Worm (Caenorhabditis elegans) whole organism, L1 larva: ENCODE measurements around the gene faah-4.

Source experiments
- C16A3.4 ChIP-seq: fragments of 150-350 bp; optimal IDR thresholded peaks from 2 replicates; lab custom pipeline; 2014; ENCODE audit warnings: missing biosample characterization, missing genetic modification characterization
- C34B4.2 ChIP-seq: sonication (generic microtip); optimal IDR thresholded peaks from 2 replicates; lab custom pipeline; 2017; ENCODE audit warnings: mild to moderate bottlenecking, missing genetic modification characterization, missing compliant biosample characterization
- F16B12.6 ChIP-seq: fragments of 150-350 bp; optimal IDR thresholded peaks from 2 replicates; lab custom pipeline; 2014; ENCODE audit warnings: missing biosample characterization, missing genetic modification characterization
- Y116A8C.19 ChIP-seq: sonication (generic microtip); optimal IDR thresholded peaks from 2 replicates; lab custom pipeline; 2016; ENCODE audit warnings: missing compliant biosample characterization, missing genetic modification characterization, borderline replicate concordance
- alr-1 ChIP-seq: fragments of 200-800 bp; sonication (Bioruptor generic); optimal IDR thresholded peaks from 2 replicates; lab custom pipeline; 2018; ENCODE audit warnings: borderline replicate concordance, mild to moderate bottlenecking, missing genetic modification characterization, missing compliant biosample characterization
- ceh-63 ChIP-seq: fragments of 200-800 bp; sonication (Bioruptor generic); optimal IDR thresholded peaks from 2 replicates; lab custom pipeline; 2018; ENCODE audit warnings: mild to moderate bottlenecking, missing genetic modification characterization, missing compliant biosample characterization
- ceh-8 ChIP-seq: fragments of 200-800 bp; sonication (Bioruptor generic); optimal IDR thresholded peaks from 2 replicates; lab custom pipeline; 2018; ENCODE audit warnings: mild to moderate bottlenecking, missing genetic modification characterization, moderate library complexity, missing compliant biosample characterization
- ceh-88 ChIP-seq: fragments of 200-800 bp; sonication (Bioruptor generic); IDR thresholded peaks from 2 replicates; pipeline ENCODE4 v1.3.6; 2022; ENCODE audit warnings: missing genetic modification characterization, missing compliant biosample characterization
- ceh-90 ChIP-seq: sonication (generic microtip); optimal IDR thresholded peaks from 2 replicates; lab custom pipeline; 2016; ENCODE audit warnings: missing genetic modification characterization, missing compliant biosample characterization
- ces-1 ChIP-seq: fragments of 150-350 bp; optimal IDR thresholded peaks from 2 replicates; lab custom pipeline; 2014; ENCODE audit warnings: missing biosample characterization, missing genetic modification reagents, missing genetic modification characterization
- dpl-1 ChIP-seq, 3 experiments: fragments of 150-350 bp in 2 of 3; sonication (generic microtip) in 1 of 3; optimal IDR thresholded peaks; 2 replicates each; lab custom pipeline; 2014 to 2017; ENCODE audit warnings: missing biosample characterization in 3 of 3, missing genetic modification characterization in 3 of 3, missing genetic modification reagents in 3 of 3
- efl-1 ChIP-seq, 4 experiments: fragments of 150-350 bp; optimal IDR thresholded peaks in 3 of 4; peaks in 1 of 4; 1 replicate in 1 of 4; 2 replicates in 3 of 4; lab custom pipeline; 2014; ENCODE audit warnings: missing biosample characterization in 2 of 4, missing genetic modification characterization in 2 of 4, missing genetic modification reagents in 2 of 4
- efl-3 ChIP-seq: fragments of 200-800 bp; sonication (Bioruptor generic); optimal IDR thresholded peaks from 2 replicates; lab custom pipeline; 2018; ENCODE audit warnings: mild to moderate bottlenecking, missing genetic modification characterization, missing compliant biosample characterization
- egl-13 ChIP-seq: sonication (generic microtip); optimal IDR thresholded peaks from 2 replicates; lab custom pipeline; 2016; ENCODE audit warnings: missing genotype, missing genetic modification reagents, missing genetic modification characterization, missing compliant biosample characterization
- egl-27 ChIP-seq, 2 experiments: fragments of 150-350 bp in 1 of 2; sonication (generic microtip); optimal IDR thresholded peaks; 3 replicates each; lab custom pipeline; 2017 to 2018; ENCODE audit warnings: missing biosample characterization in 2 of 2, missing genetic modification characterization in 2 of 2, missing genetic modification reagents in 2 of 2
- ets-5 ChIP-seq: fragments of 200-800 bp; sonication (Bioruptor generic); IDR thresholded peaks from 2 replicates; pipeline ENCODE4 v1.3.6; 2022; ENCODE audit warnings: missing genetic modification characterization, missing compliant biosample characterization
- fkh-10 ChIP-seq: sonication (generic microtip); optimal IDR thresholded peaks from 2 replicates; lab custom pipeline; 2017; ENCODE audit warnings: missing biosample characterization, missing genetic modification reagents, missing genetic modification characterization
- fkh-4 ChIP-seq: sonication (generic microtip); optimal IDR thresholded peaks from 2 replicates; lab custom pipeline; 2016; ENCODE audit warnings: missing compliant biosample characterization, missing genetic modification characterization, borderline replicate concordance
- fkh-8 ChIP-seq: sonication (generic microtip); optimal IDR thresholded peaks from 2 replicates; lab custom pipeline; 2016; ENCODE audit warnings: mild to moderate bottlenecking, missing genetic modification characterization, missing compliant biosample characterization
- hlh-17 ChIP-seq: fragments of 200-800 bp; sonication (Bioruptor generic); optimal IDR thresholded peaks from 2 replicates; lab custom pipeline; 2018; ENCODE audit warnings: missing genetic modification characterization, mild to moderate bottlenecking, missing compliant biosample characterization, moderate library complexity, borderline replicate concordance
- hpl-2 ChIP-seq: fragments of 150-350 bp; optimal IDR thresholded peaks from 2 replicates; lab custom pipeline; 2014; ENCODE audit warnings: missing biosample characterization, missing genetic modification reagents, missing genetic modification characterization
- irx-1 ChIP-seq: sonication (generic microtip); optimal IDR thresholded peaks from 2 replicates; lab custom pipeline; 2016; ENCODE audit warnings: missing genetic modification characterization, missing compliant biosample characterization
- lin-14 ChIP-seq: fragments of 200-800 bp; sonication (Bioruptor generic); optimal IDR thresholded peaks from 2 replicates; lab custom pipeline; 2018; ENCODE audit warnings: mild to moderate bottlenecking, missing genetic modification characterization, moderate library complexity, missing compliant biosample characterization
- lin-35 ChIP-seq, 2 experiments: fragments of 150-350 bp; optimal IDR thresholded peaks; 2 replicates each; lab custom pipeline; 2014; ENCODE audit warnings: missing biosample characterization in 2 of 2, missing genetic modification characterization in 2 of 2, missing genetic modification reagents in 2 of 2
- lin-39 ChIP-seq: fragments of 150-350 bp; optimal IDR thresholded peaks from 2 replicates; lab custom pipeline; 2014; ENCODE audit warnings: missing biosample characterization, missing genetic modification reagents, missing genetic modification characterization
- mdl-1 ChIP-seq, 2 experiments: fragments of 150-350 bp; optimal IDR thresholded peaks; 2 replicates each; lab custom pipeline; 2014 to 2017; ENCODE audit warnings: missing biosample characterization in 2 of 2, missing genetic modification characterization in 2 of 2, inconsistent platforms in 1 of 2
- mef-2 ChIP-seq: fragments of 150-350 bp; optimal IDR thresholded peaks from 2 replicates; lab custom pipeline; 2014; ENCODE audit warnings: missing biosample characterization, missing genetic modification characterization
- mep-1 ChIP-seq: fragments of 150-350 bp; optimal IDR thresholded peaks from 2 replicates; lab custom pipeline; 2014; ENCODE audit warnings: missing biosample characterization, missing genetic modification characterization
- nhr-12 ChIP-seq: sonication (generic microtip); optimal IDR thresholded peaks from 2 replicates; lab custom pipeline; 2017; ENCODE audit warnings: missing biosample characterization, missing genetic modification characterization
- nhr-28 ChIP-seq: fragments of 150-350 bp; optimal IDR thresholded peaks from 2 replicates; lab custom pipeline; 2014; ENCODE audit warnings: missing biosample characterization, missing genetic modification characterization
- nhr-47 ChIP-seq: sonication (generic microtip); optimal IDR thresholded peaks from 2 replicates; lab custom pipeline; 2016; ENCODE audit warnings: mild to moderate bottlenecking, missing genetic modification characterization, moderate library complexity, missing compliant biosample characterization
- nhr-76 ChIP-seq: sonication (generic microtip); optimal IDR thresholded peaks from 2 replicates; lab custom pipeline; 2017; ENCODE audit warnings: missing biosample characterization, missing genetic modification characterization
- nhr-85 ChIP-seq: sonication (generic microtip); peaks from one replicate; lab custom pipeline; 2016; ENCODE audit warnings: missing genetic modification characterization, inconsistent platforms, missing compliant biosample characterization
- nhr-90 ChIP-seq: sonication (generic microtip); optimal IDR thresholded peaks from 2 replicates; lab custom pipeline; 2016; ENCODE audit warnings: mild to moderate bottlenecking, missing genetic modification characterization, missing compliant biosample characterization; ENCODE audit not compliant: poor library complexity
- pax-3 ChIP-seq: fragments of 200-800 bp; sonication (Bioruptor generic); optimal IDR thresholded peaks from 2 replicates; lab custom pipeline; 2018; ENCODE audit warnings: mild to moderate bottlenecking, missing genetic modification characterization, moderate library complexity, missing compliant biosample characterization
- rnt-1 ChIP-seq: sonication (generic microtip); optimal IDR thresholded peaks from 2 replicates; lab custom pipeline; 2016; ENCODE audit warnings: mild to moderate bottlenecking, missing genetic modification characterization, moderate library complexity, missing compliant biosample characterization
- snpc-4 ChIP-seq: fragments of 150-350 bp; optimal IDR thresholded peaks from 2 replicates; lab custom pipeline; 2014; ENCODE audit warnings: missing biosample characterization, missing genetic modification characterization
- swsn-7 ChIP-seq: sonication (generic microtip); optimal IDR thresholded peaks from 2 replicates; lab custom pipeline; 2016; ENCODE audit warnings: missing genetic modification characterization, missing compliant biosample characterization
- tbx-2 ChIP-seq: sonication (generic microtip); optimal IDR thresholded peaks from 2 replicates; lab custom pipeline; 2016; ENCODE audit warnings: missing genetic modification characterization, missing compliant biosample characterization
- tlp-1 ChIP-seq: fragments of 150-350 bp; optimal IDR thresholded peaks from 2 replicates; lab custom pipeline; 2014; ENCODE audit warnings: missing biosample characterization, missing genetic modification characterization
- unc-130 ChIP-seq: fragments of 150-350 bp; optimal IDR thresholded peaks from 2 replicates; lab custom pipeline; 2017; ENCODE audit warnings: missing biosample characterization, missing genetic modification characterization, inconsistent platforms
- unc-30 ChIP-seq: sonication (generic microtip); optimal IDR thresholded peaks from 2 replicates; lab custom pipeline; 2017; ENCODE audit warnings: missing biosample characterization, missing genetic modification characterization
- unc-62 ChIP-seq: fragments of 150-350 bp; optimal IDR thresholded peaks from 2 replicates; lab custom pipeline; 2014; ENCODE audit warnings: missing biosample characterization, missing genetic modification reagents, missing genetic modification characterization
- unc-98 ChIP-seq: fragments of 200-800 bp; sonication (Bioruptor generic); IDR thresholded peaks from 2 replicates; pipeline ENCODE4 v1.3.6; 2022; ENCODE audit warnings: missing genetic modification characterization, missing compliant biosample characterization
- vab-15 ChIP-seq: sonication (generic microtip); optimal IDR thresholded peaks from 2 replicates; lab custom pipeline; 2017; ENCODE audit warnings: missing genotype, mild to moderate bottlenecking, missing genetic modification characterization, missing compliant biosample characterization
- xbp-1 ChIP-seq: sonication (generic microtip); optimal IDR thresholded peaks from 2 replicates; lab custom pipeline; 2016; ENCODE audit warnings: missing genetic modification characterization, missing compliant biosample characterization
- zip-4 ChIP-seq: fragments of 200-800 bp; sonication (Bioruptor generic); optimal IDR thresholded peaks from 2 replicates; lab custom pipeline; 2018; ENCODE audit warnings: mild to moderate bottlenecking, missing genetic modification characterization, moderate library complexity, missing compliant biosample characterization
- ztf-11 ChIP-seq, 2 experiments: sonication (generic microtip); optimal IDR thresholded peaks; 2 replicates each; lab custom pipeline; 2016 to 2017; ENCODE audit warnings: missing genetic modification characterization in 2 of 2, missing biosample characterization in 1 of 2, missing compliant biosample characterization in 1 of 2
- ztf-4 ChIP-seq: fragments of 150-350 bp; optimal IDR thresholded peaks from 2 replicates; lab custom pipeline; 2014; ENCODE audit warnings: missing biosample characterization, missing genetic modification characterization

Gene faah-4

DNA sequence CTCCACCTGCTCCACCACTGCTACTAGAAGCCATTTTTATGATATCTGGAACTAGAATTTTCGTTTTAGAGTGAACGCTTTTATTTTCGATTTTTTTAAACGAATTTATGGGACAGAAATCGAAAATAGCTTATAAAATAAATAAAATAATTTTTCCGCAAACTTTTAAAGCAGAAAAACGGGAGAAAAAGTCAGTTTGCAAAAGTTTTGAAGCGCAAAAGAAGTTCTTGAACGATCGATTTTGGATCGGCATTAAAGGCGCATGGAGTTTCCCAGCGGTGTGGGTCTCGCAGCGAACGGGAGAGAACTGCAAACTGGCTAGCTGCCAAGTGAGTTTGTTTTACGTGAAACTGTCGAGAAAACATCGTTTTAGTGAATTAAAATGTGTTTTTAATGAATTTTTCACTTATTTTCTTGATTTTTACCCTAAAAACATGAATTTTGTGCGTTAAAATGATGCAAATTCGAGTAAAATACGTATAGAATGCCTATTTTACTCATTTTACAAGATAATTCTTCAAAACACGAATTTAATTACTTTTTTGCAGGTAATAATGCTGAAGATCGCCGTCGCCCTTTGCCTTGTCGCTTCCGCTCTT lies 10.6 kb upstream of the faah-4 start, which contains the start of the genes ccf-1 and trap-4 (continued):
- TF ChIP-seq fkh-8 (tag; lab: Kevin White, UChicago): peak; percentile 7
- TF ChIP-seq C16A3.4 (tag; lab: Kevin White, UChicago): peak; percentile 48
- no peak for TF ChIP-seq C34B4.2 (tag; lab: Kevin White, UChicago)
- peak; percentile 20 for TF ChIP-seq ztf-4 (tag; lab: Kevin White, UChicago)
- TF ChIP-seq xbp-1: peak; percentile 40
- TF ChIP-seq rnt-1: peak; percentile 47
- no peak for TF ChIP-seq unc-30
- TF ChIP-seq nhr-12 (tag; lab: Kevin White, UChicago): no peak
- no peak for TF ChIP-seq hlh-17 (GFP tag; lab: Kevin White, UChicago)
- TF ChIP-seq zip-4 (GFP tag; lab: Kevin White, UChicago): no peak
- peak; percentile 13 for TF ChIP-seq unc-130
- TF ChIP-seq fkh-4: no peak
- TF ChIP-seq, all 84 proteins: peak for 32

DNA sequence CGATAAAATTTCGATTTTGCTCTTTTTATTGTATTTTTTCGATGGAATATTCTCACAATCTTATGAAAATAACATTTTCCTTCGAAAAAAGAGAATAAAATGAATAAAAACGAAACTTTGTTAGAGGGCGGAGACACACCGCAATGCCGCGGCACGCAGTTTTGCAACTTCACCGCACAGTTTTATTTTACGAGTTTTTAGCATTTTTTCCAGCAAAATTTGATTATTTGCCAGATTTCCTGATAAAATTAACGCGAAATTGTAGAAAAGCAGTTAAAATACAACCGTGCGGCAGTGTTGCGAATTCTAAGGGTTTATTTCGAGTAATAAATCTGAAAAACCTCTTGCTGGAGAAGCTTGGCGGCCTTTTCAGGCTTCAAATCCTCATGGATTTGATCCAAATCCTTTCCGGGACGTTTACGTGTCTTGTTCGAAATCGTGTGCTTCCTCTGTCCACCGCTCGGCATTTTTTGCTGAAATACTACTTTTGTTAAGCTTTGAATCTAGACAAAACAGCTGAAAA lies 8.6 kb upstream of the faah-4 start, which contains the start of gene znf-593:
znf-593 (minus strand) TSS at position 473 of the 523 bp plus-strand sequence.
- TF ChIP-seq vab-15 (tag; lab: Kevin White, UChicago) (no peak), unc-98 (GFP tag; lab: Robert Waterston, UW) (no peak), tbx-2 (tag; lab: Kevin White, UChicago) (no peak), unc-130 (no peak), mep-1 (no peak), nhr-76 (tag; lab: Kevin White, UChicago) (no peak), lin-14 (GFP tag; lab: Kevin White, UChicago) (no peak), Y116A8C.19 (tag; lab: Kevin White, UChicago) (no peak), F16B12.6 (tag; lab: Kevin White, UChicago) (no peak), swsn-7 (tag; lab: Kevin White, UChicago) (no peak), efl-1 (optimal IDR thresholded peaks at IDR 0.05; lab: Kevin White, UChicago) (no peak), efl-1 (GFP tag; optimal IDR thresholded peaks at IDR 0.05 in 1 of 2; lab: Kevin White, UChicago) (peak in 1 of 2 experiments; percentile 90), nhr-47 (tag; lab: Kevin White, UChicago) (no peak), lin-39 (tag; lab: Kevin White, UChicago) (no peak), nhr-90 (tag; lab: Kevin White, UChicago) (peak; percentile 23), ceh-63 (no peak), C16A3.4 (tag; lab: Kevin White, UChicago) (no peak), tlp-1 (tag; lab: Kevin White, UChicago) (no peak), mef-2 (tag; lab: Kevin White, UChicago) (no peak), rnt-1 (peak; percentile 9), efl-3 (GFP tag; lab: Kevin White, UChicago) (no peak), dpl-1 (GFP tag; optimal IDR thresholded peaks at IDR 0.05; lab: Kevin White, UChicago) (peak in 1 of 3 experiments; percentile 0), lin-35 (GFP tag; optimal IDR thresholded peaks at IDR 0.05; lab: Kevin White, UChicago) (no peak), ets-5 (GFP tag; lab: Robert Waterston, UW) (no peak), hpl-2 (GFP tag; lab: Kevin White, UChicago) (no peak), nhr-85 (peak; percentile 50), unc-62 (no peak), egl-13 (no peak), mdl-1 (tag; optimal IDR thresholded peaks at IDR 0.05; lab: Kevin White, UChicago) (no peak), irx-1 (tag; lab: Kevin White, UChicago) (peak; percentile 2), unc-30 (no peak), nhr-28 (no peak), alr-1 (tag; lab: Kevin White, UChicago) (no peak), ztf-4 (tag; lab: Kevin White, UChicago) (no peak), pax-3 (no peak), ceh-8 (GFP tag; lab: Kevin White, UChicago) (no peak), ces-1 (GFP tag; lab: Kevin White, UChicago) (no peak), ztf-11 (tag; optimal IDR thresholded peaks at IDR 0.05; lab: Kevin White, UChicago) (no peak), egl-27 (tag; optimal IDR thresholded peaks at IDR 0.05; lab: Kevin White, UChicago) (no peak), ceh-88 (GFP tag; lab: Robert Waterston, UW) (no peak), ceh-90 (tag; lab: Kevin White, UChicago) (no peak), snpc-4 (no peak), fkh-10 (no peak)
